Worm (Caenorhabditis elegans): ENCODE results near the gene str-1.

Gene str-1

DNA sequence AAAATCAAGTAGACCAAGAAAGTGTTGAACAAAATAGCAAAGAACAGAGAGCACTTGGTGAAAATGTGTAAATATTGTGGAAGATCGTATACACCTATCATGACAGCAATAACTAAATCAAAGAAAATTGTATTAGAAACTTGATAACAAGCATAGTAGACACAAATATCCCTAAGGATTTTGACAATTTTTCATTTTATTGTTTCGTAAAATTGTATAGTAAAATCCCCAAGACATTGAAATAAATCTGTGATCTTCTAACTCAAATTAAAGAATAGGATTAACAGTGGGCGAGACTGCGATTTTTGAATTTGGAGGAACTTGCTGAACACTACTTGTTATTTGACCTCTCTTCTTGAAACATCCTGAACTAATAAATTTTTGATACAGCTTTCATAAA is 2.4 kb upstream of the str-1 start, which contains the start of gene str-220:
Gene str-220, minus strand, starts transcription at position 101 of the 400 bp plus-strand sequence.
- no peak for TF ChIP-seq nhr-2 (tag; optimal IDR thresholded peaks at IDR 0.05)
- no peak for TF ChIP-seq sem-2 (GFP tag; optimal IDR thresholded peaks at IDR 0.05)
- no peak for TF ChIP-seq ceh-39 (tag; optimal IDR thresholded peaks at IDR 0.05)
- no peak for TF ChIP-seq ztf-11 (tag; optimal IDR thresholded peaks at IDR 0.05)

DNA sequence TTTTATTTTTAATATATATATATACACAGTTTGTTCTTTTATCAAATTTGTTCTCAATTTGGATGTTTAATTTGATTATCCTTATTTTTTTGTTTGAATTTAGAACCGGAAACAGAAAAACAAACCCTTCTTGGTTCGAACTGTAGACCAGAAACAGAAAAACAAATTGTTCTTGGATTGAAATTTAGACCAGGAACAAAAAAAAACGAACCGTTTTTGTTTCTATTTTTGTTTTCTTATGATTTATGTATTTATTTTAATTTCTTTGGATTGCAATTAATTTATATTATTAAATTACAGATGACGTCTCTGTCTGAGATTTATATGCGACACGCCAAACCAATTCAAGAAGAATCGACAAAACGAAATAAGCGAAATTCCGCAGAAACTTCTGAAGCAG is 1.8 kb downstream of the str-1 start, which contains the start of gene C42D4.19:
Gene C42D4.19, plus strand, starts transcription at position 301 of the 400 bp plus-strand sequence.
- no peak for TF ChIP-seq blmp-1 (tag; optimal IDR thresholded peaks at IDR 0.05)
- TF ChIP-seq tbx-8 (GFP tag; optimal IDR thresholded peaks at IDR 0.05): no peak
- TF ChIP-seq ceh-43 (GFP tag; optimal IDR thresholded peaks at IDR 0.05): no peak
- no peak for TF ChIP-seq ceh-83 (GFP tag; optimal IDR thresholded peaks at IDR 0.05)
- no peak for TF ChIP-seq M03D4.4 (tag; optimal IDR thresholded peaks at IDR 0.05)
- TF ChIP-seq ces-1 (GFP tag; optimal IDR thresholded peaks at IDR 0.05): no peak
- TF ChIP-seq unc-62 (GFP tag; optimal IDR thresholded peaks at IDR 0.05): no peak
- TF ChIP-seq flh-1 (GFP tag; optimal IDR thresholded peaks at IDR 0.05): no peak
- no peak for TF ChIP-seq nhr-237 (tag; optimal IDR thresholded peaks at IDR 0.05)
- TF ChIP-seq nhr-12 (tag; optimal IDR thresholded peaks at IDR 0.05): no peak
- no peak for TF ChIP-seq lin-32 (GFP tag; optimal IDR thresholded peaks at IDR 0.05)
- TF ChIP-seq mab-5 (tag; optimal IDR thresholded peaks at IDR 0.05): no peak
- no peak for TF ChIP-seq lin-13 (tag; optimal IDR thresholded peaks at IDR 0.05)
- TF ChIP-seq cnd-1 (tag; optimal IDR thresholded peaks at IDR 0.05): no peak

DNA sequence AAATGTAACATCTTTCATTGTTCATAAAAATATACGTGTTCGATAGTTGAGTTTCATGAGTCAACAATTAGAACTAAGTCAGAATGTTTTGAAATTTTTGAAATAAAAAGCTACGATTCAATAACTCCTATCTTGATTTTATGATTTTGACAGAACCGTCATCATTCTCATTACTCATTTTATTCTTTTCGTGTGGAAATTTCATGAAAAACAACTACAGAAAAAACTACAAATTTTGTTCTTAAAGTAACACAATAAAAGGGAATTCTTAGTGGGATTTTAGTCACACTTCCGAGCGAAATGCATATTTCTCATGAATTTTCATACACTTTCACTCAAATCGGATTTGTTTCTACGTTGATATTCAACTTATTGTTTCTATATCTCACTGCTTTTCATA is 3.3 kb downstream of the str-1 start, which contains the start of gene str-44:
Gene str-44, plus strand, starts transcription at position 301 of the 400 bp plus-strand sequence.
- no peak for TF ChIP-seq zip-8 (tag; optimal IDR thresholded peaks at IDR 0.05)

DNA sequence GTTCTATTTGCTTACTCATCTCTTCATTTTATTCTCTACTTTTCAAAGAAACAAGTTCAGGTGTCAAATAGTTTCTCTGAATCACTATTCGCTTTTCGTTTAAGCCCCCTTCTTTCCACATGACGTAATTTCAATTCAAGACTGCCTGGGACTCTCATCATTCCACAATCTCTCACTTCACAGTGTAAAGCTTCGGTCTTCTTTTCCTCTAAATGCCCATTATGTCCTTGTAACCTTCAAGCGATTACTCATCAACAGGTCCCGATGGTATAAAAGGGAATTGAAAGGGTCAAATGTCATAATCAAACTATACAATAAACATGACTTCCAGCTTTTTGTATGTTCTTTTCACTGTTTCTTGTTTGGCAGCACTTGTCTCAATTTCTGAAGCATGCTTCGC is 5.4 kb downstream of the str-1 start, which contains the start of gene C42D4.3:
Gene C42D4.3, plus strand, starts transcription at position 298 of the 400 bp plus-strand sequence.
- TF ChIP-seq zip-8 (tag; optimal IDR thresholded peaks at IDR 0.05) (no peak), mep-1 (tag; optimal IDR thresholded peaks at IDR 0.05) (no peak), cnd-1 (tag; optimal IDR thresholded peaks at IDR 0.05) (no peak), mls-2 (tag; optimal IDR thresholded peaks at IDR 0.05) (no peak), nhr-2 (tag; optimal IDR thresholded peaks at IDR 0.05) (no peak), bed-3 (GFP tag; optimal IDR thresholded peaks at IDR 0.05) (no peak), unc-39 (tag; optimal IDR thresholded peaks at IDR 0.05) (no peak), ceh-43 (GFP tag; optimal IDR thresholded peaks at IDR 0.05) (no peak)

DNA sequence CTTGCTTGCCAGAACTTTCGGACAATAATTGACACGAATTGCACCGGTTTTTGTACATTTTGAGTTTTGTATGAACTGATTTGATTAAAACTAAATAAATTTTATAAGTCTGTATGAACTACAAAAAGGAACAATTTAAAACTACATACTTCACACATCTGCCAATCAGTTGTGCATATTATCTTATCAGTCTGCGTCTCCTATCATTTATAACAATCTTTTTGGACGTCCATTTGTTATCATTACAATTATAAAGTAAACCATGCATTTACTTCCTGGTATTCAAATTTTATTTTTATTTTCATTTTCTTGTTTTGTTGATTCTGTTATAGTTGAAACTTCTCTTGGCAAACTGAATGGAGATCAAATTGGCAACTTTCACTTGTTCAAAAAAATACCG is 6.7 kb downstream of the str-1 start, which contains the start of gene cest-10:
Gene cest-10, plus strand, starts transcription at position 254 of the 400 bp plus-strand sequence.
- no peak for TF ChIP-seq sptf-1 (tag; optimal IDR thresholded peaks at IDR 0.05)
- no peak for TF ChIP-seq sem-2 (GFP tag; optimal IDR thresholded peaks at IDR 0.05)
- TF ChIP-seq unc-39 (tag; optimal IDR thresholded peaks at IDR 0.05): no peak
- no peak for TF ChIP-seq mab-5 (tag; optimal IDR thresholded peaks at IDR 0.05)
- TF ChIP-seq unc-62 (GFP tag; optimal IDR thresholded peaks at IDR 0.05): no peak
- no peak for TF ChIP-seq snpc-4 (tag; optimal IDR thresholded peaks at IDR 0.05)
- TF ChIP-seq ces-1 (GFP tag; optimal IDR thresholded peaks at IDR 0.05): no peak
- no peak for TF ChIP-seq hlh-1 (tag; optimal IDR thresholded peaks at IDR 0.05)
- no peak for TF ChIP-seq nhr-76 (tag; optimal IDR thresholded peaks at IDR 0.05)
- no peak for TF ChIP-seq lsy-2 (tag; optimal IDR thresholded peaks at IDR 0.05)
- no peak for TF ChIP-seq drap-1 (GFP tag; optimal IDR thresholded peaks at IDR 0.05)
- no peak for TF ChIP-seq nhr-12 (tag; optimal IDR thresholded peaks at IDR 0.05)
- no peak for TF ChIP-seq tbx-8 (GFP tag; optimal IDR thresholded peaks at IDR 0.05)
- no peak for TF ChIP-seq elt-3 (tag; optimal IDR thresholded peaks at IDR 0.05)
- no peak for TF ChIP-seq ztf-11 (tag; optimal IDR thresholded peaks at IDR 0.05)
- no peak for TF ChIP-seq cnd-1 (tag; optimal IDR thresholded peaks at IDR 0.05)

DNA sequence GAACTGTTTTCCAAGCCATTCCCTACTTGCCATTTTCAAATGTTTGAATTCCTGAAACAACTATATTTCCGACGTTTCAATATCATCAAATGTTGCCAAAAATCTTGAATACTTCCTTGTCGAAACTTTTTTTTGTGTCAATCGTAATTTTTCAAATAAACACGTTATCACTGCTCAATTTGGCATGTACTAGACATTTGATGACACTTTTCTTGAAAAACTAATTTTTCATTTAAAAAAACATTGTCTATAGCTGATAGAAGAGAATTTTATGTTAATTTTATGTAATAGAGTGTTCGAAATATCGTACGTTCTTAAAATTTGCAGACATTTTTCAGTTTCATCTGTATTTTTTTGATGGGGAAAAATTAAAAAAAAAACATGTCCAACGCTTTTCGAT is 9.2 kb downstream of the str-1 start:
- TF ChIP-seq lin-13 (tag; optimal IDR thresholded peaks at IDR 0.05) (no peak), ztf-11 (tag; optimal IDR thresholded peaks at IDR 0.05) (no peak), unc-39 (tag; optimal IDR thresholded peaks at IDR 0.05) (no peak), ceh-83 (GFP tag; optimal IDR thresholded peaks at IDR 0.05) (no peak), nhr-237 (tag; optimal IDR thresholded peaks at IDR 0.05) (no peak), sem-2 (GFP tag; optimal IDR thresholded peaks at IDR 0.05) (no peak), sptf-1 (tag; optimal IDR thresholded peaks at IDR 0.05) (no peak), pha-4 (tag; optimal IDR thresholded peaks at IDR 0.05) (no peak), elt-1 (tag; optimal IDR thresholded peaks at IDR 0.05; ENCODE audit: borderline replicate concordance, insufficient read depth) (no peak), mab-5 (tag; optimal IDR thresholded peaks at IDR 0.05) (no peak), hlh-1 (tag; optimal IDR thresholded peaks at IDR 0.05) (no peak), nhr-76 (tag; optimal IDR thresholded peaks at IDR 0.05) (no peak), nhr-12 (tag; optimal IDR thresholded peaks at IDR 0.05) (no peak), mep-1 (tag; optimal IDR thresholded peaks at IDR 0.05) (no peak), nhr-2 (tag; optimal IDR thresholded peaks at IDR 0.05) (no peak), drap-1 (GFP tag; optimal IDR thresholded peaks at IDR 0.05) (no peak), blmp-1 (tag; optimal IDR thresholded peaks at IDR 0.05) (no peak), ham-2 (GFP tag; optimal IDR thresholded peaks at IDR 0.05) (no peak), M03D4.4 (tag; optimal IDR thresholded peaks at IDR 0.05) (no peak), nhr-28 (tag; optimal IDR thresholded peaks at IDR 0.05) (no peak)

Measured in whole organism, mixed stage, embryonic.